Fruit fly (Drosophila melanogaster): Measurements from ENCODE around the gene CG34007.

CG34007 gene

dm6 chr2L:20464385-20464784 lies 30.4 kb upstream of the CG34007 start (continued):
- no peak for TF ChIP-seq aop (GFP tag; IDR thresholded peaks at IDR 0.05)
- TF ChIP-seq Eip74EF (GFP tag; optimal IDR thresholded peaks at IDR 0.05): no peak
- peak; percentile 34 for TF ChIP-seq ewg (GFP tag; optimal IDR thresholded peaks at IDR 0.05)
- TF ChIP-seq ato (GFP tag; IDR thresholded peaks at IDR 0.05; ENCODE audit: partially characterized antibody): no peak
- no peak for TF ChIP-seq NK7.1 (GFP tag; optimal IDR thresholded peaks at IDR 0.05)
- peak; percentile 38 for TF ChIP-seq dmrt99B (tag; optimal IDR thresholded peaks at IDR 0.05)
- no peak for TF ChIP-seq CG2889 (GFP tag; IDR thresholded peaks at IDR 0.05)
- TF ChIP-seq Fer3 (tag; optimal IDR thresholded peaks at IDR 0.05): peak; percentile 6
- peak; percentile 4 for TF ChIP-seq CG6765 (GFP tag; optimal IDR thresholded peaks at IDR 0.05)
- TF ChIP-seq ind (GFP tag; optimal IDR thresholded peaks at IDR 0.05): no peak
- TF ChIP-seq CG14441 (GFP tag; IDR thresholded peaks at IDR 0.05): no peak; the same call in 1 of the 2 replicates
- no peak for TF ChIP-seq her (GFP tag; optimal IDR thresholded peaks at IDR 0.05)
- TF ChIP-seq caup (GFP tag; optimal IDR thresholded peaks at IDR 0.05; ENCODE audit: severe bottlenecking): peak; percentile 12
- TF ChIP-seq mirr (GFP tag; optimal IDR thresholded peaks at IDR 0.05): no peak
- no peak for TF ChIP-seq CG11398 (GFP tag; optimal IDR thresholded peaks at IDR 0.05)
- peak; percentile 26 for TF ChIP-seq Xbp1 (GFP tag; optimal IDR thresholded peaks at IDR 0.05)
- TF ChIP-seq sim (GFP tag; IDR thresholded peaks at IDR 0.05): no peak
- TF ChIP-seq Usf (GFP tag; optimal IDR thresholded peaks at IDR 0.05): no peak
- no peak for TF ChIP-seq sr (GFP tag; IDR thresholded peaks at IDR 0.05)
- no peak for TF ChIP-seq kni (GFP tag; optimal IDR thresholded peaks at IDR 0.05)
- TF ChIP-seq CG1647 (GFP tag; optimal IDR thresholded peaks at IDR 0.05): no peak
- no peak for TF ChIP-seq CG2120 (GFP tag; optimal IDR thresholded peaks at IDR 0.05)
- TF ChIP-seq nom (GFP tag; optimal IDR thresholded peaks at IDR 0.05): no peak
- no peak for TF ChIP-seq NFAT (GFP tag; IDR thresholded peaks at IDR 0.05)
- no peak for TF ChIP-seq Nf-YA (GFP tag; IDR thresholded peaks at IDR 0.05)
- peak; percentile 13 for TF ChIP-seq sens (GFP tag)
- no peak for TF ChIP-seq lilli (GFP tag; optimal IDR thresholded peaks at IDR 0.05)
- TF ChIP-seq Sox102F (GFP tag; optimal IDR thresholded peaks at IDR 0.05): peak; percentile 16
- peak; percentile 24 for TF ChIP-seq CG18619 (GFP tag; optimal IDR thresholded peaks at IDR 0.05)
- peak; percentile 26; the same call in 1 of the 3 replicates for TF ChIP-seq CG14860 (GFP tag; IDR thresholded peaks at IDR 0.05; ENCODE audit: partially characterized antibody)
- no peak for TF ChIP-seq Vsx1 (GFP tag; optimal IDR thresholded peaks at IDR 0.05)
- TF ChIP-seq CG11696 (GFP tag; IDR thresholded peaks at IDR 0.05): no peak
- no peak for TF ChIP-seq CG12236 (GFP tag; optimal IDR thresholded peaks at IDR 0.05)
- no peak for TF ChIP-seq Aef1 (GFP tag; IDR thresholded peaks at IDR 0.05)
- TF ChIP-seq CG7928 (GFP tag; optimal IDR thresholded peaks at IDR 0.05): no peak
- TF ChIP-seq Jarid2 (GFP tag; optimal IDR thresholded peaks at IDR 0.05): no peak
- TF ChIP-seq stc (GFP tag; IDR thresholded peaks at IDR 0.05): no peak
- no peak for TF ChIP-seq Elba2 (GFP tag; optimal IDR thresholded peaks at IDR 0.05)
- no peak for TF ChIP-seq NC2α (GFP tag; optimal IDR thresholded peaks at IDR 0.05)
- TF ChIP-seq CG11695 (GFP tag; IDR thresholded peaks at IDR 0.05): no peak
- no peak for TF ChIP-seq Atf-2 (GFP tag; optimal IDR thresholded peaks at IDR 0.05)
- no peak for TF ChIP-seq slbo (GFP tag; IDR thresholded peaks at IDR 0.05)
- no peak; the same call in 1 of the 2 replicates for TF ChIP-seq CG13287 (GFP tag; IDR thresholded peaks at IDR 0.05; ENCODE audit: partially characterized antibody)
- no peak for TF ChIP-seq shn (GFP tag; optimal IDR thresholded peaks at IDR 0.05)
- TF ChIP-seq D19B (GFP tag; optimal IDR thresholded peaks at IDR 0.05): no peak
- no peak for TF ChIP-seq kay (GFP tag; optimal IDR thresholded peaks at IDR 0.05)
- peak; percentile 34 for TF ChIP-seq nerfin-1 (tag; optimal IDR thresholded peaks at IDR 0.05)
- no peak for TF ChIP-seq H2.0 (GFP tag; IDR thresholded peaks at IDR 0.05)
- no peak for TF ChIP-seq CG5953 (GFP tag; IDR thresholded peaks at IDR 0.05)
- peak; percentile 41; the same call in 1 of the 2 replicates for TF ChIP-seq Xrp1 (GFP tag; IDR thresholded peaks at IDR 0.05)
- no peak for TF ChIP-seq corto (GFP tag; optimal IDR thresholded peaks at IDR 0.05)

Data from whole organism, embryonic.